Worm (Caenorhabditis elegans) whole organism, L1 larva: ENCODE data around the gene Y38H8A.4.
"Not testable (repeated sequence)": the region's sequence is repeated elsewhere in the genome, so short reads cannot be mapped to it uniquely, and the experiment has no call there.

Experiments used
- Y116A8C.19 ChIP-seq: sonication (generic microtip); optimal IDR thresholded peaks from 2 replicates; lab custom pipeline; 2016; ENCODE audit warnings: missing compliant biosample characterization, missing genetic modification characterization, borderline replicate concordance
- alr-1 ChIP-seq: fragments of 200-800 bp; sonication (Bioruptor generic); optimal IDR thresholded peaks from 2 replicates; lab custom pipeline; 2018; ENCODE audit warnings: borderline replicate concordance, mild to moderate bottlenecking, missing genetic modification characterization, missing compliant biosample characterization
- aly-2 ChIP-seq: fragments of 150-350 bp; optimal IDR thresholded peaks from 2 replicates; lab custom pipeline; 2014; ENCODE audit warnings: missing biosample characterization, missing genetic modification characterization
- ceh-63 ChIP-seq: fragments of 200-800 bp; sonication (Bioruptor generic); optimal IDR thresholded peaks from 2 replicates; lab custom pipeline; 2018; ENCODE audit warnings: mild to moderate bottlenecking, missing genetic modification characterization, missing compliant biosample characterization
- ceh-82 ChIP-seq, 3 experiments: fragments of 150-350 bp in 1 of 3; sonication (generic microtip) in 2 of 3; optimal IDR thresholded peaks; 2 replicates each; lab custom pipeline; 2014 to 2017; ENCODE audit warnings: missing biosample characterization in 3 of 3, missing genetic modification characterization in 3 of 3
- dpl-1 ChIP-seq, 3 experiments: fragments of 150-350 bp in 2 of 3; sonication (generic microtip) in 1 of 3; optimal IDR thresholded peaks; 2 replicates each; lab custom pipeline; 2014 to 2017; ENCODE audit warnings: missing biosample characterization in 3 of 3, missing genetic modification characterization in 3 of 3, missing genetic modification reagents in 3 of 3
- dsc-1 ChIP-seq: sonication (generic microtip); optimal IDR thresholded peaks from 2 replicates; lab custom pipeline; 2016; ENCODE audit warnings: mild to moderate bottlenecking, missing genetic modification characterization, missing compliant biosample characterization
- efl-1 ChIP-seq, 4 experiments: fragments of 150-350 bp; optimal IDR thresholded peaks in 3 of 4; peaks in 1 of 4; 1 replicate in 1 of 4; 2 replicates in 3 of 4; lab custom pipeline; 2014; ENCODE audit warnings: missing biosample characterization in 2 of 4, missing genetic modification characterization in 2 of 4, missing genetic modification reagents in 2 of 4
- ets-5 ChIP-seq: fragments of 200-800 bp; sonication (Bioruptor generic); IDR thresholded peaks from 2 replicates; pipeline ENCODE4 v1.3.6; 2022; ENCODE audit warnings: missing genetic modification characterization, missing compliant biosample characterization
- grh-1 ChIP-seq: fragments of 200-800 bp; sonication (Bioruptor generic); IDR thresholded peaks from 2 replicates; pipeline ENCODE4 v1.3.6; 2022; ENCODE audit warnings: missing genetic modification reagents, missing genetic modification characterization, missing compliant biosample characterization
- hlh-17 ChIP-seq: fragments of 200-800 bp; sonication (Bioruptor generic); optimal IDR thresholded peaks from 2 replicates; lab custom pipeline; 2018; ENCODE audit warnings: missing genetic modification characterization, mild to moderate bottlenecking, missing compliant biosample characterization, moderate library complexity, borderline replicate concordance
- isw-1 ChIP-seq: fragments of 200-800 bp; sonication (Bioruptor generic); IDR thresholded peaks from 2 replicates; pipeline ENCODE4 v1.3.6; 2022; ENCODE audit warnings: missing genetic modification characterization, missing compliant biosample characterization
- lin-13 ChIP-seq: fragments of 150-350 bp; optimal IDR thresholded peaks from 2 replicates; lab custom pipeline; 2014; ENCODE audit warnings: missing biosample characterization, missing genetic modification reagents, missing genetic modification characterization
- lin-15B ChIP-seq: fragments of 150-350 bp; sonication (generic microtip); optimal IDR thresholded peaks from 3 replicates; lab custom pipeline; 2014; ENCODE audit warnings: missing biosample characterization, missing genetic modification characterization
- lin-35 ChIP-seq, 2 experiments: fragments of 150-350 bp; optimal IDR thresholded peaks; 2 replicates each; lab custom pipeline; 2014; ENCODE audit warnings: missing biosample characterization in 2 of 2, missing genetic modification characterization in 2 of 2, missing genetic modification reagents in 2 of 2
- lir-3 ChIP-seq: sonication (generic microtip); optimal IDR thresholded peaks from 2 replicates; lab custom pipeline; 2016; ENCODE audit warnings: mild to moderate bottlenecking, missing genetic modification characterization, moderate library complexity, missing compliant biosample characterization; ENCODE audit not compliant: poor library complexity
- lsy-2 ChIP-seq, 2 experiments: fragments of 150-350 bp; optimal IDR thresholded peaks; 2 replicates each; lab custom pipeline; 2014; ENCODE audit warnings: missing biosample characterization in 2 of 2, missing genetic modification characterization in 2 of 2
- mep-1 ChIP-seq: fragments of 150-350 bp; optimal IDR thresholded peaks from 2 replicates; lab custom pipeline; 2014; ENCODE audit warnings: missing biosample characterization, missing genetic modification characterization
- nhr-11 ChIP-seq: fragments of 150-350 bp; optimal IDR thresholded peaks from 2 replicates; lab custom pipeline; 2014; ENCODE audit warnings: missing biosample characterization, missing genetic modification characterization
- nhr-19 ChIP-seq: fragments of 200-800 bp; sonication (Bioruptor generic); conservative IDR thresholded peaks from 2 replicates; pipeline ENCODE4 v1.3.6; 2022; ENCODE audit warnings: missing genetic modification characterization, missing compliant biosample characterization
- nhr-28 ChIP-seq: fragments of 150-350 bp; optimal IDR thresholded peaks from 2 replicates; lab custom pipeline; 2014; ENCODE audit warnings: missing biosample characterization, missing genetic modification characterization
- nhr-47 ChIP-seq: sonication (generic microtip); optimal IDR thresholded peaks from 2 replicates; lab custom pipeline; 2016; ENCODE audit warnings: mild to moderate bottlenecking, missing genetic modification characterization, moderate library complexity, missing compliant biosample characterization
- nhr-71 ChIP-seq: sonication (generic microtip); optimal IDR thresholded peaks from 2 replicates; lab custom pipeline; 2016; ENCODE audit warnings: mild to moderate bottlenecking, missing genetic modification characterization, moderate library complexity, missing compliant biosample characterization
- nhr-85 ChIP-seq: sonication (generic microtip); peaks from one replicate; lab custom pipeline; 2016; ENCODE audit warnings: missing genetic modification characterization, inconsistent platforms, missing compliant biosample characterization
- skn-1 ChIP-seq: fragments of 150-350 bp; optimal IDR thresholded peaks from 2 replicates; lab custom pipeline; 2014; ENCODE audit warnings: missing biosample characterization, missing genetic modification characterization
- snpc-4 ChIP-seq: fragments of 150-350 bp; optimal IDR thresholded peaks from 2 replicates; lab custom pipeline; 2014; ENCODE audit warnings: missing biosample characterization, missing genetic modification characterization
- swsn-7 ChIP-seq: sonication (generic microtip); optimal IDR thresholded peaks from 2 replicates; lab custom pipeline; 2016; ENCODE audit warnings: missing genetic modification characterization, missing compliant biosample characterization
- tbx-2 ChIP-seq: sonication (generic microtip); optimal IDR thresholded peaks from 2 replicates; lab custom pipeline; 2016; ENCODE audit warnings: missing genetic modification characterization, missing compliant biosample characterization
- unc-130 ChIP-seq: fragments of 150-350 bp; optimal IDR thresholded peaks from 2 replicates; lab custom pipeline; 2017; ENCODE audit warnings: missing biosample characterization, missing genetic modification characterization, inconsistent platforms
- ztf-11 ChIP-seq, 2 experiments: sonication (generic microtip); optimal IDR thresholded peaks; 2 replicates each; lab custom pipeline; 2016 to 2017; ENCODE audit warnings: missing genetic modification characterization in 2 of 2, missing biosample characterization in 1 of 2, missing compliant biosample characterization in 1 of 2
- ztf-4 ChIP-seq: fragments of 150-350 bp; optimal IDR thresholded peaks from 2 replicates; lab custom pipeline; 2014; ENCODE audit warnings: missing biosample characterization, missing genetic modification characterization

Gene Y38H8A.4

ce11 chrIV:13453509-13453908 is 18.7 kb downstream of the Y38H8A.4 start (continued):
- TF ChIP-seq dsc-1 (tag; lab: Kevin White, UChicago) (peak; percentile 60), ztf-11 (tag; optimal IDR thresholded peaks at IDR 0.05; lab: Kevin White, UChicago) (no peak), alr-1 (tag; lab: Kevin White, UChicago) (no peak), nhr-47 (tag; lab: Kevin White, UChicago) (peak; percentile 1), unc-130 (tag; lab: Kevin White, UChicago) (peak; percentile 4), efl-1 (optimal IDR thresholded peaks at IDR 0.05; lab: Kevin White, UChicago) (peak; percentile 25 to 27), efl-1 (GFP tag; optimal IDR thresholded peaks at IDR 0.05 in 1 of 2; lab: Kevin White, UChicago) (peak in 1 of 2 experiments; percentile 35), skn-1 (tag; lab: Kevin White, UChicago) (no peak), mep-1 (tag; lab: Kevin White, UChicago) (peak; percentile 52), ztf-4 (tag; lab: Kevin White, UChicago) (no peak), ets-5 (GFP tag; lab: Robert Waterston, UW) (no peak), dpl-1 (GFP tag; optimal IDR thresholded peaks at IDR 0.05; lab: Kevin White, UChicago) (peak in 2 of 3 experiments; percentile 2 to 55), Y116A8C.19 (tag; lab: Kevin White, UChicago) (no peak), nhr-11 (tag; lab: Kevin White, UChicago) (no peak), ceh-82 (tag; optimal IDR thresholded peaks at IDR 0.05; lab: Kevin White, UChicago) (peak in 1 of 3 experiments; percentile 23), lsy-2 (tag; optimal IDR thresholded peaks at IDR 0.05; lab: Kevin White, UChicago) (peak in 1 of 2 experiments; percentile 42), lin-35 (GFP tag; optimal IDR thresholded peaks at IDR 0.05; lab: Kevin White, UChicago) (peak; percentile 14 to 36), lin-15B (tag; lab: Kevin White, UChicago) (peak; percentile 35)

- TF ChIP-seq efl-1 (optimal IDR thresholded peaks at IDR 0.05; lab: Kevin White, UChicago) (peak in 1 of 2 experiments; percentile 77), efl-1 (GFP tag; optimal IDR thresholded peaks at IDR 0.05 in 1 of 2; lab: Kevin White, UChicago) (peak in 1 of 2 experiments; percentile 46), hlh-17 (GFP tag; lab: Kevin White, UChicago) (no peak)
Measured at ce11 chrIV:13450740-13451139, 21.4 kb downstream of the Y38H8A.4 start.

- no peak for TF ChIP-seq nhr-71 (tag; lab: Kevin White, UChicago)
- no peak for TF ChIP-seq ceh-63
- TF ChIP-seq lin-35 (GFP tag; optimal IDR thresholded peaks at IDR 0.05; lab: Kevin White, UChicago) = no peak
- no peak for TF ChIP-seq efl-1 (optimal IDR thresholded peaks at IDR 0.05; lab: Kevin White, UChicago)
- TF ChIP-seq efl-1 (GFP tag; optimal IDR thresholded peaks at IDR 0.05 in 1 of 2; lab: Kevin White, UChicago) = no peak
- TF ChIP-seq aly-2 (tag; lab: Kevin White, UChicago) = no peak
Measured at ce11 chrIV:13445275-13445674, 26.9 kb downstream of the Y38H8A.4 start, which contains the start of gene mam-3. mam-3 (minus strand) TSS chrIV:13445375.

- TF ChIP-seq nhr-85 (tag; lab: Kevin White, UChicago) = peak; percentile 30
Measured at ce11 chrIV:13443543-13443942, 28.6 kb downstream of the Y38H8A.4 start.

- not testable (repeated sequence) for TF ChIP-seq nhr-28 (tag; lab: Kevin White, UChicago); ceh-82 (tag; optimal IDR thresholded peaks at IDR 0.05; lab: Kevin White, UChicago); lir-3 (tag; lab: Kevin White, UChicago)
Measured at ce11 chrIV:13433904-13434303, 38.3 kb downstream of the Y38H8A.4 start, which contains the start of gene K09B11.5. K09B11.5 (minus strand) TSS chrIV:13434004.

- TF ChIP-seq dsc-1 (tag; lab: Kevin White, UChicago) (peak; percentile 23), lin-13 (GFP tag; lab: Kevin White, UChicago) (peak; percentile 28), grh-1 (GFP tag; lab: Robert Waterston, UW) (0 out of 2 replicates have a peak, but pooled peaks have one; percentile 26), tbx-2 (tag; lab: Kevin White, UChicago) (peak; percentile 11), swsn-7 (tag; lab: Kevin White, UChicago) (peak; percentile 20), isw-1 (GFP tag; lab: Robert Waterston, UW) (peak; percentile 42; the same call in 1 of the 2 replicates), snpc-4 (tag; lab: Kevin White, UChicago) (peak; percentile 50), nhr-47 (tag; lab: Kevin White, UChicago) (peak; percentile 57), efl-1 (optimal IDR thresholded peaks at IDR 0.05; lab: Kevin White, UChicago) (peak in 1 of 2 experiments; percentile 0), efl-1 (GFP tag; optimal IDR thresholded peaks at IDR 0.05 in 1 of 2; lab: Kevin White, UChicago) (peak in 1 of 2 experiments; percentile 65), nhr-19 (GFP tag; lab: Robert Waterston, UW) (peak; percentile 66)
Measured at ce11 chrIV:13430137-13430536, 42.0 kb downstream of the Y38H8A.4 start.
